Worm (Caenorhabditis elegans) whole organism, early embryonic: ENCODE measurements around the gene srj-38.
"Not testable (repeated sequence)": the region's sequence is repeated elsewhere in the genome, so short reads cannot be mapped to it uniquely, and the experiment has no call there.

ENCODE experiments used
- B0310.2 ChIP-seq: sonication (generic microtip); optimal IDR thresholded peaks from 2 replicates; lab custom pipeline; 2016; ENCODE audit warnings: mild to moderate bottlenecking, missing genetic modification characterization, missing compliant biosample characterization
- F13C5.2 ChIP-seq: sonication (generic microtip); optimal IDR thresholded peaks from 2 replicates; lab custom pipeline; 2017; ENCODE audit warnings: mild to moderate bottlenecking, missing genetic modification characterization, inconsistent platforms, missing compliant biosample characterization
- aly-1 ChIP-seq: sonication (generic microtip); optimal IDR thresholded peaks from 2 replicates; lab custom pipeline; 2016; ENCODE audit warnings: missing genetic modification characterization, missing compliant biosample characterization
- ama-1 ChIP-seq: fragments of 150-350 bp; optimal IDR thresholded peaks from 2 replicates; lab custom pipeline; 2014
- ceh-13 ChIP-seq: fragments of 200-800 bp; sonication (Bioruptor generic); optimal IDR thresholded peaks from 2 replicates; lab custom pipeline; 2018; ENCODE audit warnings: mild to moderate bottlenecking, missing genetic modification characterization, missing compliant biosample characterization
- ceh-36 ChIP-seq: sonication (generic microtip); optimal IDR thresholded peaks from 2 replicates; lab custom pipeline; 2016; ENCODE audit warnings: missing genetic modification characterization, inconsistent platforms, missing compliant biosample characterization
- ets-7 ChIP-seq: sonication (generic microtip); optimal IDR thresholded peaks from 2 replicates; lab custom pipeline; 2016; ENCODE audit warnings: missing genotype, missing genetic modification characterization, missing compliant biosample characterization
- flt-1 ChIP-seq: fragments of 200-800 bp; sonication (Bioruptor generic); IDR thresholded peaks from 2 replicates; pipeline ENCODE4 v1.3.6; 2022; ENCODE audit warnings: missing genetic modification characterization, missing compliant biosample characterization
- hmbx-1 ChIP-seq: sonication (generic microtip); optimal IDR thresholded peaks from 2 replicates; lab custom pipeline; 2016; ENCODE audit warnings: mild to moderate bottlenecking, missing genetic modification characterization, missing compliant biosample characterization
- hmg-4 ChIP-seq: fragments of 200-800 bp; sonication (Bioruptor generic); optimal IDR thresholded peaks from 2 replicates; lab custom pipeline; 2018; ENCODE audit warnings: mild to moderate bottlenecking, missing genetic modification characterization, missing compliant biosample characterization
- hnd-1 ChIP-seq: sonication (generic microtip); optimal IDR thresholded peaks from 2 replicates; lab custom pipeline; 2016; ENCODE audit warnings: missing genetic modification characterization, missing compliant biosample characterization
- pes-1 ChIP-seq: fragments of 200-800 bp; sonication (Bioruptor generic); IDR thresholded peaks from 2 replicates; pipeline ENCODE4 v1.3.6; 2022; ENCODE audit warnings: missing genetic modification reagents, missing genetic modification characterization, missing compliant biosample characterization
- scrt-1 ChIP-seq: fragments of 200-800 bp; sonication (Bioruptor generic); IDR thresholded peaks from 2 replicates; pipeline ENCODE4 v1.3.6; 2022; ENCODE audit warnings: missing genetic modification characterization, missing compliant biosample characterization
- sea-1 ChIP-seq: fragments of 200-800 bp; sonication (Bioruptor generic); conservative IDR thresholded peaks from 2 replicates; pipeline ENCODE4 v1.3.6; 2022; ENCODE audit warnings: missing genetic modification characterization, missing compliant biosample characterization
- tbx-11 ChIP-seq: fragments of 200-800 bp; sonication (Bioruptor generic); IDR thresholded peaks from 2 replicates; pipeline ENCODE4 v1.3.6; 2022; ENCODE audit warnings: missing genetic modification characterization, missing compliant biosample characterization
- tbx-37 ChIP-seq: fragments of 200-800 bp; sonication (Bioruptor generic); conservative IDR thresholded peaks from 2 replicates; pipeline ENCODE4 v1.3.6; 2022; ENCODE audit warnings: missing genetic modification reagents, missing genetic modification characterization, missing compliant biosample characterization
- tra-4 ChIP-seq: sonication (generic microtip); optimal IDR thresholded peaks from 2 replicates; lab custom pipeline; 2017; ENCODE audit warnings: missing genetic modification characterization, missing compliant biosample characterization

Gene srj-38

DNA sequence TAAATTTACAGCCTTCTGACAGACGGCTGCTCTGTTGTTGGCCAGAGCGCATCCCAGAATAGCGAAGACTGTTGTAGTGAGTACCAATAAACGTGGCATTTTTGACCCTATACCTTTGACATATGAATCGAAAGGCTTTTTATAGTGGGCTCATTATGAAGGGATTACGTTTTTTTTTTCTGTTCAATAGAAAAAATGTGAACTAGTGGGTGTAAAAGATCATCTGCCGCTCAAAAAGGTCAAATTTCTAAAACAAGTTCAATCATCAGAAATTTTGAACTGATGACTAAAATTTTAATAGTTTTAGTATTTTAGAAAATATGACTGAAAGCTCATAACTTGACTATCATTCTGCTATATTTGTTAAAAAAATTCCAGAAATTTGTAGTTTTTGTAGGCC lies 29.3 kb downstream of the srj-38 start, which contains the start of gene K09C6.9:
TSS of gene K09C6.9 (minus strand) at position 101 of the 400 bp plus-strand sequence.
- TF ChIP-seq ets-7 (tag; lab: Kevin White, UChicago), result no peak
- no peak for TF ChIP-seq hmg-4
- no peak for TF ChIP-seq hmbx-1
- no peak for TF ChIP-seq ceh-36 (tag; lab: Kevin White, UChicago)
- TF ChIP-seq aly-1 (tag; lab: Kevin White, UChicago), result no peak
- TF ChIP-seq tra-4 (tag; lab: Kevin White, UChicago), result no peak
- no peak for TF ChIP-seq pes-1
- TF ChIP-seq scrt-1, result no peak
- no peak for TF ChIP-seq F13C5.2
- no peak for TF ChIP-seq hnd-1 (tag; lab: Kevin White, UChicago)
- TF ChIP-seq B0310.2 (tag; lab: Kevin White, UChicago), result no peak
- TF ChIP-seq tbx-37 (GFP tag; lab: Robert Waterston, UW), result no peak
- no peak for TF ChIP-seq flt-1 (GFP tag; lab: Robert Waterston, UW)
- no peak for TF ChIP-seq ceh-13 (GFP tag; lab: Kevin White, UChicago)

DNA sequence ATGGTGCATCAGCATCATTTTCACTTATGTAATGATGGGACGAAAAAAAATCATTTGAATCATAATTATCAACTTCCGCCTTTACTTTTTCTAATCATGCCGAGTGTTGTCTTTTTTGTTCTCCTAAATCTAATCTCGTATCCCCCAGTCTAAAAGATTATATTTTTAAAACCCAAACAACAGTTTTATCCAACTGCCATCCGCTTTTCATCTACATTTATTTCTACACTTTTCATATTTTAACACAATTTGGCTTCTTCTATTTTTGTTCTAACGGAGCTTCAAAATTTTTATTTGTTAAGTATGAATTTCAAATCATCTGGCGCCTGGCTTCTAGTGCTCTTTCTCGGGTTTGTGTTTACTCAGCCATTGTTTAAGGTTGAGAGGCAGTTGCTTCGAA lies 32.0 kb downstream of the srj-38 start, which contains the start of gene K09C6.3:
TSS of gene K09C6.3 (plus strand) at position 301 of the 400 bp plus-strand sequence.
- no peak for TF ChIP-seq tbx-37 (GFP tag; lab: Robert Waterston, UW)
- no peak for TF ChIP-seq ceh-36 (tag; lab: Kevin White, UChicago)
- TF ChIP-seq ama-1, result no peak
- TF ChIP-seq hmg-4, result no peak
- TF ChIP-seq aly-1 (tag; lab: Kevin White, UChicago), result no peak
- TF ChIP-seq pes-1, result no peak
- no peak for TF ChIP-seq F13C5.2
- no peak for TF ChIP-seq B0310.2 (tag; lab: Kevin White, UChicago)
- no peak for TF ChIP-seq ets-7 (tag; lab: Kevin White, UChicago)
- TF ChIP-seq sea-1 (GFP tag; lab: Robert Waterston, UW), result no peak

ce11 chrV:849512-849911 lies 34.7 kb downstream of the srj-38 start, which contains the start of gene srbc-12:
TSS of gene srbc-12 (plus strand) at chrV:849812.
- TF ChIP-seq B0310.2 (tag; lab: Kevin White, UChicago) (no peak), hnd-1 (tag; lab: Kevin White, UChicago) (no peak), tra-4 (tag; lab: Kevin White, UChicago) (no peak), aly-1 (tag; lab: Kevin White, UChicago) (no peak), tbx-11 (no peak), sea-1 (GFP tag; lab: Robert Waterston, UW) (no peak), ceh-36 (tag; lab: Kevin White, UChicago) (no peak), pes-1 (no peak), ceh-13 (GFP tag; lab: Kevin White, UChicago) (no peak), ama-1 (no peak), tbx-37 (GFP tag; lab: Robert Waterston, UW) (no peak), F13C5.2 (no peak), ets-7 (tag; lab: Kevin White, UChicago) (no peak), hmg-4 (no peak), scrt-1 (no peak)

DNA sequence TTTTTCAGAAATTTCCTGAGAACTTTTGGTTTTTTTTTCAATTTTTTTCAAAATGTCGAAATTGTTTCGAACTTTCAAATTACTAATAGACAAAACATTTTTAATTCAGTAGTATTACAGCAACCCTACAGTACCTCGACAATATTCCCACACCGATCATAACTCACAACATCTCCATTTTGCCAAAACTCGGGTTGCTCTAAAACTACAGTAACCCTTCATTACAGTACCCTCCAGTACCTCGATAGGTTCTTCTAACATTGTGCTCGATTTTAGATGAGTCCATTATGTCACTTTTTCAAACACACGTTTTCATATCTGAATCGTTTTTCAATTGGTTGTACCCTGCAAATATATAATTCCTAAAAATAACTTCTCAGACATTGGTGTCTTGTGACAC lies 35.2 kb downstream of the srj-38 start:
- TF ChIP-seq tbx-11 (no peak), pes-1 (no peak), B0310.2 (tag; lab: Kevin White, UChicago) (no peak), tbx-37 (GFP tag; lab: Robert Waterston, UW) (no peak), ets-7 (tag; lab: Kevin White, UChicago) (no peak), ceh-36 (tag; lab: Kevin White, UChicago) (no peak), hnd-1 (tag; lab: Kevin White, UChicago) (no peak), hmbx-1 (no peak), ama-1 (no peak), aly-1 (tag; lab: Kevin White, UChicago) (no peak), F13C5.2 (no peak), flt-1 (GFP tag; lab: Robert Waterston, UW) (no peak), hmg-4 (no peak), ceh-13 (GFP tag; lab: Kevin White, UChicago) (no peak)

- TF ChIP-seq B0310.2 (tag; lab: Kevin White, UChicago) (no peak), F13C5.2 (no peak), tra-4 (tag; lab: Kevin White, UChicago) (no peak), hmg-4 (no peak), ama-1 (no peak), ets-7 (tag; lab: Kevin White, UChicago) (no peak), flt-1 (GFP tag; lab: Robert Waterston, UW) (no peak), ceh-13 (GFP tag; lab: Kevin White, UChicago) (no peak), hnd-1 (tag; lab: Kevin White, UChicago) (no peak), sea-1 (GFP tag; lab: Robert Waterston, UW) (no peak), pes-1 (no peak), scrt-1 (no peak), tbx-11 (no peak), ceh-36 (tag; lab: Kevin White, UChicago) (no peak), hmbx-1 (no peak), tbx-37 (GFP tag; lab: Robert Waterston, UW) (no peak), aly-1 (tag; lab: Kevin White, UChicago) (no peak)
Observed at ce11 chrV:847521-847920, 36.7 kb downstream of the srj-38 start, which contains the start of gene srbc-13. TSS of gene srbc-13 (plus strand) at chrV:847821.

ce11 chrV:843118-843517 lies 41.1 kb downstream of the srj-38 start, which contains the start of gene K09C6.8:
TSS of gene K09C6.8 (minus strand) at chrV:843218.
- not testable (repeated sequence) for TF ChIP-seq ets-7 (tag; lab: Kevin White, UChicago); hmg-4; pes-1

DNA sequence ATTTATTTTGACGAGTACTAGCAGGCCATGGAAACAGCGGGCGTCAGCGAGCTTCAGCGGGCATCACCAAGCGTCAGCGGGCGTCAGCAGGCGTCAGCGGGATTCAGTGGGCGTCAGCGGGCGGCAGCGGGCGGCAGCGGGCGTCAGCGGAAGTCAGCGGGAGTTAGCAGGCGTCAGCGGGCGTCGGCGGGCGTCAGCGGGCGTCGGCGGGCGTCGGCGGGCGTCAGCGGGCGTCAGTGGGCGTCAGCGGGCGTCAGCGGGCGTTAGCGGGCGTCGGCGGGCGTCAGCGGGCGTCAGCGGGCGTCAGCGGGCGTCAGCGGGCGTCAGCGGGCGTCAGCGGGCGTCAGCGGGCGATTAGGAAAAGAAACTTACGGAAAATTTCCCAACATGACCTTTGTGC lies 41.6 kb downstream of the srj-38 start:
- TF ChIP-seq tbx-37 (GFP tag; lab: Robert Waterston, UW), result no peak
- TF ChIP-seq pes-1, result peak; percentile 47; the same call in 1 of the 2 replicates

- TF ChIP-seq aly-1 (tag; lab: Kevin White, UChicago); ceh-36 (tag; lab: Kevin White, UChicago); F13C5.2: not testable (repeated sequence)
Observed at ce11 chrV:838984-839471, 45.2 kb downstream of the srj-38 start, which contains the start of the genes K09C6.7 and K09C6.10. TSS of gene K09C6.7 (minus strand) at chrV:839084. TSS of gene K09C6.10 (plus strand) at chrV:839421.
